Fruit fly (Drosophila melanogaster) whole organism, embryonic: ENCODE measurements around the gene Nepl3.

Source experiments
- Atf6 ChIP-seq: fragments of 200-800 bp; sonication (Bioruptor generic); IDR thresholded peaks from 2 replicates; pipeline ENCODE4 v1.3.6; 2022; ENCODE audit warnings: missing biosample characterization, missing genetic modification characterization
- Awh ChIP-seq: fragments of 200-800 bp; sonication (Bioruptor generic); IDR thresholded peaks from 2 replicates; pipeline ENCODE4, ENCODE4 v1.3.6; 2022; ENCODE audit warnings: missing biosample characterization, missing genetic modification characterization
- B-H2 ChIP-seq: fragments of 200-800 bp; sonication (Bioruptor generic); optimal IDR thresholded peaks from 2 replicates; lab custom pipeline; 2018; ENCODE audit warnings: missing biosample characterization, mild to moderate bottlenecking, missing genetic modification characterization
- Bteb2 ChIP-seq: fragments of 200-800 bp; sonication (Bioruptor generic); optimal IDR thresholded peaks from 2 replicates; lab custom pipeline; 2016; ENCODE audit warnings: missing biosample characterization, missing genetic modification characterization
- CG13894 ChIP-seq: fragments of 200-800 bp; sonication (Bioruptor generic); optimal IDR thresholded peaks from 3 replicates; lab custom pipeline; 2018; ENCODE audit warnings: missing biosample characterization, mild to moderate bottlenecking, missing genetic modification characterization, moderate library complexity
- CG14710 ChIP-seq: fragments of 200-800 bp; sonication (Bioruptor generic); optimal IDR thresholded peaks from 3 replicates; lab custom pipeline; 2019; ENCODE audit warnings: missing biosample characterization, mild to moderate bottlenecking, missing genetic modification characterization, moderate library complexity
- CG1603 ChIP-seq: fragments of 200-800 bp; sonication (Bioruptor generic); optimal IDR thresholded peaks from 2 replicates; lab custom pipeline; 2019; ENCODE audit warnings: missing biosample characterization, mild to moderate bottlenecking, missing genetic modification characterization, moderate library complexity
- CG1647 ChIP-seq: fragments of 200-800 bp; sonication (Bioruptor generic); optimal IDR thresholded peaks from 3 replicates; lab custom pipeline; 2016; ENCODE audit warnings: missing biosample characterization, missing genetic modification characterization
- CG16815 ChIP-seq: fragments of 200-800 bp; sonication (Bioruptor generic); optimal IDR thresholded peaks from 3 replicates; lab custom pipeline; 2017; ENCODE audit warnings: missing biosample characterization, mild to moderate bottlenecking, missing genetic modification characterization
- CG17829 ChIP-seq: fragments of 200-800 bp; optimal IDR thresholded peaks from 2 replicates; lab custom pipeline; 2019; ENCODE audit warnings: missing biosample characterization, mild to moderate bottlenecking, missing genetic modification characterization, moderate library complexity
- CG30020 ChIP-seq: fragments of 200-800 bp; optimal IDR thresholded peaks from 2 replicates; lab custom pipeline; 2019; ENCODE audit warnings: missing biosample characterization, mild to moderate bottlenecking, missing genetic modification characterization, moderate library complexity
- CG31224 ChIP-seq: fragments of 200-800 bp; sonication (Bioruptor generic); IDR thresholded peaks from 2 replicates; pipeline ENCODE4 v1.3.6; 2022; ENCODE audit warnings: missing biosample characterization, missing genetic modification characterization
- CG32532 ChIP-seq: fragments of 200-800 bp; sonication (Bioruptor generic); IDR thresholded peaks from 2 replicates; pipeline ENCODE4 v1.3.6; 2022; ENCODE audit warnings: missing biosample characterization, missing genetic modification characterization
- CG32767 ChIP-seq: fragments of 200-800 bp; sonication (Bioruptor generic); IDR thresholded peaks from 2 replicates; pipeline ENCODE4 v1.3.6; 2022; ENCODE audit warnings: missing biosample characterization, missing genetic modification characterization
- CG4424 ChIP-seq: fragments of 200-800 bp; sonication (Bioruptor generic); optimal IDR thresholded peaks from 3 replicates; lab custom pipeline; 2016; ENCODE audit warnings: missing biosample characterization, missing genetic modification characterization
- CG6175 ChIP-seq: fragments of 200-800 bp; sonication (Bioruptor generic); IDR thresholded peaks from 3 replicates; pipeline ENCODE4 v1.3.6; 2022; ENCODE audit warnings: missing biosample characterization, missing genetic modification characterization
- CG6683 ChIP-seq: fragments of 200-800 bp; sonication (Bioruptor generic); optimal IDR thresholded peaks from 2 replicates; lab custom pipeline; 2017; ENCODE audit warnings: missing biosample characterization, mild to moderate bottlenecking, missing genetic modification characterization, missing genetic modification reagents
- CG7271 ChIP-seq: fragments of 200-800 bp; sonication (Bioruptor generic); optimal IDR thresholded peaks from 2 replicates; lab custom pipeline; 2018; ENCODE audit warnings: missing biosample characterization, mild to moderate bottlenecking, missing genetic modification characterization, moderate library complexity
- CG7786 ChIP-seq: fragments of 200-800 bp; sonication (Bioruptor generic); optimal IDR thresholded peaks from 2 replicates; lab custom pipeline; 2016; ENCODE audit warnings: missing biosample characterization, missing genetic modification characterization
- CG8281 ChIP-seq: fragments of 200-800 bp; sonication (Bioruptor generic); optimal IDR thresholded peaks from 2 replicates; lab custom pipeline; 2018; ENCODE audit warnings: missing biosample characterization, mild to moderate bottlenecking, missing genetic modification characterization, moderate library complexity
- CG8388 ChIP-seq: fragments of 200-800 bp; sonication (Bioruptor generic); optimal IDR thresholded peaks from 2 replicates; lab custom pipeline; 2019; ENCODE audit warnings: missing biosample characterization, mild to moderate bottlenecking, missing genetic modification characterization, moderate library complexity
- CTCF ChIP-seq: fragments of 200-800 bp; sonication (Bioruptor generic); optimal IDR thresholded peaks from 2 replicates; lab custom pipeline; 2017; ENCODE audit warnings: missing biosample characterization, mild to moderate bottlenecking, missing genetic modification characterization, moderate library complexity
- D ChIP-seq, 2 experiments: fragments of 200-800 bp in 1 of 2; fragments of >200 bp in 1 of 2; sonication (Bioruptor generic) in 1 of 2; optimal IDR thresholded peaks; 2 replicates in 1 of 2; 3 replicates in 1 of 2; lab custom pipeline; 2017; ENCODE audit warnings: mild to moderate bottlenecking in 1 of 2, missing biosample characterization in 1 of 2, missing genetic modification characterization in 1 of 2, missing genetic modification reagents in 1 of 2
- Dref ChIP-seq: fragments of 200-800 bp; sonication (Bioruptor generic); IDR thresholded peaks from 2 replicates; pipeline ENCODE4 v1.3.6; 2022; ENCODE audit warnings: missing biosample characterization, missing genetic modification characterization
- Hmr ChIP-seq: fragments of 200-800 bp; sonication (Bioruptor generic); optimal IDR thresholded peaks from 3 replicates; lab custom pipeline; 2017; ENCODE audit warnings: mild to moderate bottlenecking, missing biosample characterization, missing genetic modification reagents, missing genetic modification characterization
- MBD-R2 ChIP-seq: fragments of 200-800 bp; sonication (Bioruptor generic); IDR thresholded peaks from 2 replicates; pipeline ENCODE4 v1.3.6; 2022; ENCODE audit warnings: missing biosample characterization, missing genetic modification characterization
- NFAT ChIP-seq: fragments of 200-800 bp; sonication (Bioruptor generic); IDR thresholded peaks from 2 replicates; pipeline ENCODE4 v1.3.6; 2022; ENCODE audit warnings: missing biosample characterization, missing genetic modification characterization
- Neu2 ChIP-seq: fragments of 200-800 bp; sonication (Bioruptor generic); optimal IDR thresholded peaks from 3 replicates; lab custom pipeline; 2016; ENCODE audit warnings: missing biosample characterization, missing genetic modification characterization, borderline replicate concordance
- Nf-YC ChIP-seq: fragments of 200-800 bp; optimal IDR thresholded peaks from 3 replicates; lab custom pipeline; 2019; ENCODE audit warnings: missing biosample characterization, mild to moderate bottlenecking, missing genetic modification characterization, moderate library complexity
- NfI ChIP-seq: fragments of 200-800 bp; sonication (Bioruptor generic); optimal IDR thresholded peaks from 3 replicates; lab custom pipeline; 2018; ENCODE audit warnings: missing biosample characterization, mild to moderate bottlenecking, missing genetic modification characterization, moderate library complexity
- Opbp ChIP-seq: fragments of 200-800 bp; sonication (Bioruptor generic); IDR thresholded peaks from 3 replicates; pipeline ENCODE4 v1.3.6; 2022; ENCODE audit warnings: missing biosample characterization, missing genetic modification characterization; ENCODE audit not compliant: partially characterized antibody
- Sry-δ ChIP-seq: fragments of 200-800 bp; sonication (Bioruptor generic); optimal IDR thresholded peaks from 2 replicates; lab custom pipeline; 2016; ENCODE audit warnings: missing biosample characterization, missing genetic modification characterization
- Ssrp ChIP-seq: fragments of 200-800 bp; sonication (Bioruptor generic); optimal IDR thresholded peaks from 2 replicates; lab custom pipeline; 2018; ENCODE audit warnings: missing biosample characterization, mild to moderate bottlenecking, missing genetic modification characterization, moderate library complexity
- ap ChIP-seq: fragments of 200-800 bp; sonication (Bioruptor generic); IDR thresholded peaks from 2 replicates; pipeline ENCODE4 v1.3.6; 2022; ENCODE audit warnings: missing biosample characterization, missing genetic modification characterization
- br ChIP-seq: fragments of >200 bp; optimal IDR thresholded peaks from 2 replicates; lab custom pipeline; 2017
- bsh ChIP-seq, 2 experiments: fragments of 200-800 bp; sonication (Bioruptor generic); optimal IDR thresholded peaks; 2 replicates each; lab custom pipeline; 2017 to 2018; ENCODE audit warnings: mild to moderate bottlenecking in 2 of 2, missing biosample characterization in 2 of 2, missing genetic modification characterization in 2 of 2, moderate library complexity in 1 of 2
- croc ChIP-seq: fragments of 200-800 bp; sonication (Bioruptor generic); conservative IDR thresholded peaks from 3 replicates; pipeline ENCODE4 v1.3.6; 2022; ENCODE audit warnings: missing biosample characterization, missing genetic modification characterization
- da ChIP-seq: fragments of 200-800 bp; sonication (Bioruptor generic); optimal IDR thresholded peaks from 2 replicates; lab custom pipeline; 2016; ENCODE audit warnings: missing biosample characterization, missing genetic modification characterization
- h ChIP-seq: fragments of >200 bp; optimal IDR thresholded peaks from 2 replicates; lab custom pipeline; 2017
- kni ChIP-seq: fragments of 200-800 bp; sonication (Bioruptor generic); optimal IDR thresholded peaks from 3 replicates; lab custom pipeline; 2017; ENCODE audit warnings: mild to moderate bottlenecking, missing biosample characterization, missing genetic modification reagents, missing genetic modification characterization
- lov ChIP-seq, 2 experiments: fragments of 200-800 bp in 1 of 2; fragments of >200 bp in 1 of 2; sonication (Bioruptor generic) in 1 of 2; IDR thresholded peaks in 1 of 2; optimal IDR thresholded peaks in 1 of 2; 2 replicates in 1 of 2; 3 replicates in 1 of 2; pipeline versions ENCODE4 v1.3.6 to Lab custom; 2017 to 2022; ENCODE audit warnings: missing biosample characterization in 1 of 2, missing genetic modification characterization in 1 of 2
- maf-S ChIP-seq: fragments of 200-800 bp; sonication (Bioruptor generic); optimal IDR thresholded peaks from 2 replicates; lab custom pipeline; 2016; ENCODE audit warnings: missing biosample characterization, missing genetic modification characterization
- mam ChIP-seq: fragments of 200-800 bp; sonication (Bioruptor generic); optimal IDR thresholded peaks from 3 replicates; lab custom pipeline; 2016; ENCODE audit warnings: missing biosample characterization, missing genetic modification characterization
- nmo ChIP-seq: fragments of 200-800 bp; sonication (Bioruptor generic); optimal IDR thresholded peaks from 2 replicates; lab custom pipeline; 2018; ENCODE audit warnings: missing biosample characterization, mild to moderate bottlenecking, missing genetic modification characterization, moderate library complexity
- peb ChIP-seq: fragments of 200-800 bp; sonication (Bioruptor generic); IDR thresholded peaks from 2 replicates; pipeline ENCODE4 v1.3.6; 2022; ENCODE audit warnings: missing biosample characterization, missing genetic modification characterization
- pum ChIP-seq: fragments of 200-800 bp; sonication (Bioruptor generic); optimal IDR thresholded peaks from 2 replicates; lab custom pipeline; 2016; ENCODE audit warnings: missing biosample characterization, missing genetic modification characterization
- sna ChIP-seq: fragments of 200-800 bp; sonication (Bioruptor generic); IDR thresholded peaks from 2 replicates; pipeline ENCODE4 v1.3.6; 2022; ENCODE audit warnings: missing biosample characterization, missing genetic modification characterization; ENCODE audit not compliant: partially characterized antibody
- sob ChIP-seq: fragments of 200-800 bp; sonication (Bioruptor generic); IDR thresholded peaks from 2 replicates; pipeline ENCODE4 v1.3.6; 2022; ENCODE audit warnings: missing biosample characterization, missing genetic modification characterization
- stc ChIP-seq: fragments of 200-800 bp; sonication (Bioruptor generic); IDR thresholded peaks from 2 replicates; pipeline ENCODE4 v1.3.6; 2022; ENCODE audit warnings: missing biosample characterization, missing genetic modification characterization
- usp ChIP-seq: fragments of >200 bp; optimal IDR thresholded peaks from 2 replicates; lab custom pipeline; 2017; ENCODE audit warnings: missing biosample characterization, missing genetic modification characterization
- yki ChIP-seq: fragments of >200 bp; optimal IDR thresholded peaks from 3 replicates; lab custom pipeline; 2018

The Nepl3 gene

dm6 chr2L:5043495-5044146 is 14.4 kb downstream of the Nepl3 start (continued):
- TF ChIP-seq Opbp (GFP tag; lab: Robert Waterston, UW) = no peak
- TF ChIP-seq CG6683 (GFP tag; lab: Kevin White, UChicago) = no peak
- no peak for TF ChIP-seq sob
- 0 out of 2 replicates have a peak, but pooled peaks have one; percentile 12 for TF ChIP-seq CG31224 (GFP tag; lab: Robert Waterston, UW)
- TF ChIP-seq CG30020 (tag; lab: Kevin White, UChicago) = no peak
- TF ChIP-seq usp = no peak
- TF ChIP-seq CG14710 (tag; lab: Kevin White, UChicago) = no peak
- TF ChIP-seq NFAT = peak; percentile 62; the same call in 1 of the 2 replicates
- TF ChIP-seq br = no peak
- peak; percentile 50 for TF ChIP-seq mam (GFP tag; lab: Kevin White, UChicago)
- no peak for TF ChIP-seq peb
- TF ChIP-seq lov (optimal IDR thresholded peaks at IDR 0.05; lab: Kevin White, UChicago) = no peak
- no peak for TF ChIP-seq lov (GFP tag; IDR thresholded peaks at IDR 0.05; lab: Robert Waterston, UW)
- TF ChIP-seq Neu2 (GFP tag; lab: Kevin White, UChicago) = no peak
- TF ChIP-seq nmo (GFP tag; lab: Kevin White, UChicago) = peak; percentile 27
- peak; percentile 63 for TF ChIP-seq Atf6 (GFP tag; lab: Robert Waterston, UW)
- no peak for TF ChIP-seq CG13894 (tag; lab: Kevin White, UChicago)
- no peak for TF ChIP-seq yki (lab: Kevin White, UChicago)
- TF ChIP-seq ap = no peak
- peak; percentile 62 for TF ChIP-seq NfI
- peak; percentile 60 for TF ChIP-seq stc (GFP tag; lab: Robert Waterston, UW)
- peak; percentile 24; the same call in 1 of the 2 replicates for TF ChIP-seq MBD-R2
- TF ChIP-seq D (optimal IDR thresholded peaks at IDR 0.05; lab: Kevin White, UChicago) = no peak
- peak; percentile 46 for TF ChIP-seq D (GFP tag; optimal IDR thresholded peaks at IDR 0.05; lab: Kevin White, UChicago)
- peak; percentile 41 for TF ChIP-seq CG4424 (GFP tag; lab: Kevin White, UChicago)
- TF ChIP-seq CG32532 (GFP tag; lab: Robert Waterston, UW) = peak; percentile 53; the same call in 1 of the 2 replicates
- TF ChIP-seq CG7271 (tag; lab: Kevin White, UChicago) = no peak
- TF ChIP-seq CG7786 = peak; percentile 14
- TF ChIP-seq sna (GFP tag; lab: Robert Waterston, UW) = no peak
- peak; percentile 40 for TF ChIP-seq pum
- TF ChIP-seq CG8388 (GFP tag; lab: Kevin White, UChicago) = peak; percentile 27
- TF ChIP-seq CG17829 = no peak
- no peak for TF ChIP-seq kni (GFP tag; lab: Kevin White, UChicago)
- no peak for TF ChIP-seq h (lab: Kevin White, UChicago)
- peak; percentile 14 for TF ChIP-seq Nf-YC
- TF ChIP-seq CG32767 (GFP tag; lab: Robert Waterston, UW) = 0 out of 2 replicates have a peak, but pooled peaks have one; percentile 31
- no peak for TF ChIP-seq CG8281 (tag; lab: Kevin White, UChicago)
- peak; percentile 25 for TF ChIP-seq CG1603 (tag; lab: Kevin White, UChicago)
- no peak for TF ChIP-seq Awh
- TF ChIP-seq CTCF (GFP tag; lab: Kevin White, UChicago) = no peak
- peak; percentile 40 for TF ChIP-seq Hmr (GFP tag; lab: Kevin White, UChicago)
- TF ChIP-seq Dref (GFP tag; lab: Robert Waterston, UW) = no peak
- TF ChIP-seq CG16815 (GFP tag; lab: Kevin White, UChicago) = peak; percentile 29
- peak; percentile 7 for TF ChIP-seq maf-S (GFP tag; lab: Kevin White, UChicago)
- TF ChIP-seq da = no peak
- peak; percentile 49 for TF ChIP-seq Ssrp
- no peak for TF ChIP-seq Sry-δ
- no peak for TF ChIP-seq CG6175 (GFP tag; lab: Robert Waterston, UW)
- no peak for TF ChIP-seq Bteb2 (GFP tag; lab: Kevin White, UChicago)
- TF ChIP-seq croc = no peak
- TF ChIP-seq bsh (GFP tag; optimal IDR thresholded peaks at IDR 0.05; lab: Kevin White, UChicago) = peak; percentile 17 to 33
- TF ChIP-seq B-H2 = no peak
- peak; percentile 9 for TF ChIP-seq CG1647
